Fruit fly (Drosophila melanogaster) whole organism, embryonic: ENCODE results near the gene CG42514.

Source experiments
- B-H1 ChIP-seq: fragments of 200-800 bp; sonication (Bioruptor generic); IDR thresholded peaks from 3 replicates; pipeline ENCODE4 v1.3.6; 2022; ENCODE audit warnings: missing biosample characterization, missing genetic modification characterization
- CG11247 ChIP-seq: fragments of 200-800 bp; sonication (Bioruptor generic); IDR thresholded peaks from 2 replicates; pipeline ENCODE4 v1.3.6; 2022; ENCODE audit warnings: missing biosample characterization, missing genetic modification characterization
- CG11504 ChIP-seq: fragments of 200-800 bp; sonication (Bioruptor generic); optimal IDR thresholded peaks from 3 replicates; lab custom pipeline; 2019; ENCODE audit warnings: missing biosample characterization, mild to moderate bottlenecking, missing genetic modification characterization, moderate library complexity
- CG13894 ChIP-seq: fragments of 200-800 bp; sonication (Bioruptor generic); optimal IDR thresholded peaks from 3 replicates; lab custom pipeline; 2018; ENCODE audit warnings: missing biosample characterization, mild to moderate bottlenecking, missing genetic modification characterization, moderate library complexity
- CG15479 ChIP-seq: fragments of 200-800 bp; sonication (Bioruptor generic); optimal IDR thresholded peaks from 3 replicates; lab custom pipeline; 2019; ENCODE audit warnings: missing biosample characterization, mild to moderate bottlenecking, missing genetic modification characterization, moderate library complexity
- CG1647 ChIP-seq: fragments of 200-800 bp; sonication (Bioruptor generic); optimal IDR thresholded peaks from 3 replicates; lab custom pipeline; 2016; ENCODE audit warnings: missing biosample characterization, missing genetic modification characterization
- CG18476 ChIP-seq: fragments of 200-800 bp; sonication (Bioruptor generic); optimal IDR thresholded peaks from 2 replicates; lab custom pipeline; 2016; ENCODE audit warnings: missing biosample characterization, mild to moderate bottlenecking, missing genetic modification characterization
- CG18599 ChIP-seq: fragments of 200-800 bp; sonication (Bioruptor generic); optimal IDR thresholded peaks from 3 replicates; lab custom pipeline; 2017; ENCODE audit warnings: missing biosample characterization, missing genetic modification characterization, mild to moderate bottlenecking, moderate library complexity, missing genetic modification reagents
- CG32532 ChIP-seq: fragments of 200-800 bp; sonication (Bioruptor generic); IDR thresholded peaks from 2 replicates; pipeline ENCODE4 v1.3.6; 2022; ENCODE audit warnings: missing biosample characterization, missing genetic modification characterization
- CG4617 ChIP-seq: fragments of 200-800 bp; sonication (Bioruptor generic); optimal IDR thresholded peaks from 3 replicates; lab custom pipeline; 2016; ENCODE audit warnings: missing biosample characterization, missing genetic modification characterization, borderline replicate concordance
- CG4707 ChIP-seq: fragments of 200-800 bp; sonication (Bioruptor generic); optimal IDR thresholded peaks from 2 replicates; lab custom pipeline; 2018; ENCODE audit warnings: missing biosample characterization, mild to moderate bottlenecking, missing genetic modification characterization, moderate library complexity
- CG5953 ChIP-seq: fragments of 200-800 bp; sonication (Bioruptor generic); IDR thresholded peaks from 2 replicates; pipeline ENCODE4 v1.3.6; 2022; ENCODE audit warnings: missing biosample characterization, missing genetic modification characterization
- CG7928 ChIP-seq: fragments of 200-800 bp; sonication (Bioruptor generic); optimal IDR thresholded peaks from 2 replicates; lab custom pipeline; 2017; ENCODE audit warnings: missing biosample characterization, mild to moderate bottlenecking, missing genetic modification characterization
- CG8290 ChIP-seq, 3 experiments: fragments of 200-800 bp; sonication (Bioruptor generic); optimal IDR thresholded peaks; 2 replicates each; lab custom pipeline; 2016 to 2019; ENCODE audit warnings: missing biosample characterization in 3 of 3, missing genetic modification characterization in 3 of 3, mild to moderate bottlenecking in 2 of 3, moderate library complexity in 1 of 3
- D ChIP-seq, 2 experiments: fragments of 200-800 bp in 1 of 2; fragments of >200 bp in 1 of 2; sonication (Bioruptor generic) in 1 of 2; optimal IDR thresholded peaks; 2 replicates in 1 of 2; 3 replicates in 1 of 2; lab custom pipeline; 2017; ENCODE audit warnings: mild to moderate bottlenecking in 1 of 2, missing biosample characterization in 1 of 2, missing genetic modification characterization in 1 of 2, missing genetic modification reagents in 1 of 2
- Drgx ChIP-seq: fragments of 200-800 bp; sonication (Bioruptor generic); IDR thresholded peaks from 2 replicates; pipeline ENCODE4 v1.3.6; 2022; ENCODE audit warnings: missing biosample characterization, missing genetic modification characterization
- Fer1 ChIP-seq: fragments of 200-800 bp; sonication (Bioruptor generic); optimal IDR thresholded peaks from 2 replicates; lab custom pipeline; 2017; ENCODE audit warnings: missing biosample characterization, mild to moderate bottlenecking, missing genetic modification characterization
- Hmr ChIP-seq: fragments of 200-800 bp; sonication (Bioruptor generic); optimal IDR thresholded peaks from 3 replicates; lab custom pipeline; 2017; ENCODE audit warnings: mild to moderate bottlenecking, missing biosample characterization, missing genetic modification reagents, missing genetic modification characterization
- Kr ChIP-seq: fragments of 200-800 bp; sonication (Bioruptor generic); optimal IDR thresholded peaks from 2 replicates; lab custom pipeline; 2017; ENCODE audit warnings: missing biosample characterization, mild to moderate bottlenecking, missing genetic modification characterization
- Mad ChIP-seq: fragments of 200-800 bp; sonication (Bioruptor generic); optimal IDR thresholded peaks from 2 replicates; lab custom pipeline; 2016; ENCODE audit warnings: missing biosample characterization, missing genetic modification characterization
- Myb ChIP-seq: fragments of 200-800 bp; sonication (Bioruptor generic); optimal IDR thresholded peaks from 2 replicates; lab custom pipeline; 2016; ENCODE audit warnings: missing biosample characterization, missing genetic modification characterization
- Stat92E ChIP-seq, 3 experiments: fragments of >200 bp in 2 of 3; fragments of 200-800 bp in 1 of 3; sonication (Bioruptor generic) in 1 of 3; optimal IDR thresholded peaks; 2 replicates each; lab custom pipeline; 2017 to 2019; ENCODE audit warnings: missing biosample characterization in 3 of 3, missing genetic modification characterization in 3 of 3, mild to moderate bottlenecking in 1 of 3, moderate library complexity in 1 of 3
- YL-1 ChIP-seq: fragments of 200-800 bp; sonication (Bioruptor generic); optimal IDR thresholded peaks from 3 replicates; lab custom pipeline; 2017; ENCODE audit warnings: missing biosample characterization, mild to moderate bottlenecking, missing genetic modification characterization
- bigmax ChIP-seq: fragments of 200-800 bp; sonication (Bioruptor generic); optimal IDR thresholded peaks from 2 replicates; lab custom pipeline; 2018; ENCODE audit warnings: missing biosample characterization, mild to moderate bottlenecking, missing genetic modification characterization
- bsh ChIP-seq, 2 experiments: fragments of 200-800 bp; sonication (Bioruptor generic); optimal IDR thresholded peaks; 2 replicates each; lab custom pipeline; 2017 to 2018; ENCODE audit warnings: mild to moderate bottlenecking in 2 of 2, missing biosample characterization in 2 of 2, missing genetic modification characterization in 2 of 2, moderate library complexity in 1 of 2
- btn ChIP-seq: fragments of 200-800 bp; sonication (Bioruptor generic); optimal IDR thresholded peaks from 2 replicates; lab custom pipeline; 2016; ENCODE audit warnings: missing biosample characterization, missing genetic modification characterization
- cad ChIP-seq: fragments of >200 bp; optimal IDR thresholded peaks from 2 replicates; lab custom pipeline; 2017; ENCODE audit warnings: missing biosample characterization, missing genetic modification characterization
- chif ChIP-seq, 2 experiments: fragments of 200-800 bp; sonication (Bioruptor generic); optimal IDR thresholded peaks; 3 replicates each; lab custom pipeline; 2016; ENCODE audit warnings: missing biosample characterization in 2 of 2, missing genetic modification characterization in 2 of 2
- dpn ChIP-seq, 2 experiments: fragments of 200-800 bp; sonication (Bioruptor generic); optimal IDR thresholded peaks; 3 replicates each; lab custom pipeline; 2016; ENCODE audit warnings: missing biosample characterization in 2 of 2, missing genetic modification characterization in 2 of 2
- gcm2 ChIP-seq: fragments of 200-800 bp; sonication (Bioruptor generic); optimal IDR thresholded peaks from 2 replicates; lab custom pipeline; 2016; ENCODE audit warnings: missing biosample characterization, missing genetic modification characterization
- gem ChIP-seq: fragments of 200-800 bp; sonication (Bioruptor generic); optimal IDR thresholded peaks from 2 replicates; lab custom pipeline; 2019; ENCODE audit warnings: missing biosample characterization, mild to moderate bottlenecking, missing genetic modification characterization, moderate library complexity
- gro ChIP-seq: fragments of 200-800 bp; sonication (Bioruptor generic); optimal IDR thresholded peaks from 2 replicates; lab custom pipeline; 2016; ENCODE audit warnings: missing biosample characterization, missing genetic modification characterization
- gsb ChIP-seq: fragments of 200-800 bp; sonication (Bioruptor generic); IDR thresholded peaks from 2 replicates; pipeline ENCODE4 v1.3.6; 2022; ENCODE audit warnings: missing biosample characterization, missing genetic modification characterization
- ham ChIP-seq: fragments of 200-800 bp; sonication (Bioruptor generic); IDR thresholded peaks from 2 replicates; pipeline ENCODE4 v1.3.6; 2022; ENCODE audit warnings: missing biosample characterization, missing genetic modification characterization
- jing ChIP-seq: fragments of 200-800 bp; sonication (Bioruptor generic); optimal IDR thresholded peaks from 2 replicates; lab custom pipeline; 2018; ENCODE audit warnings: missing biosample characterization, mild to moderate bottlenecking, missing genetic modification characterization
- lbe ChIP-seq: fragments of 200-800 bp; sonication (Bioruptor generic); optimal IDR thresholded peaks from 2 replicates; lab custom pipeline; 2016; ENCODE audit warnings: missing biosample characterization, mild to moderate bottlenecking, missing genetic modification characterization
- lmd ChIP-seq: fragments of 200-800 bp; sonication (Bioruptor generic); IDR thresholded peaks from 2 replicates; pipeline ENCODE4 v1.3.6; 2022; ENCODE audit warnings: missing biosample characterization, missing genetic modification characterization
- nerfin-1 ChIP-seq: fragments of 200-800 bp; sonication (Bioruptor generic); optimal IDR thresholded peaks from 3 replicates; lab custom pipeline; 2019; ENCODE audit warnings: missing biosample characterization, mild to moderate bottlenecking, missing genetic modification characterization, moderate library complexity
- nmo ChIP-seq: fragments of 200-800 bp; sonication (Bioruptor generic); optimal IDR thresholded peaks from 2 replicates; lab custom pipeline; 2018; ENCODE audit warnings: missing biosample characterization, mild to moderate bottlenecking, missing genetic modification characterization, moderate library complexity
- p53 ChIP-seq: fragments of 200-800 bp; sonication (Bioruptor generic); optimal IDR thresholded peaks from 2 replicates; lab custom pipeline; 2016; ENCODE audit warnings: missing biosample characterization, missing genetic modification characterization
- pb ChIP-seq: fragments of 200-800 bp; sonication (Bioruptor generic); optimal IDR thresholded peaks from 3 replicates; lab custom pipeline; 2016; ENCODE audit warnings: missing biosample characterization, missing genetic modification characterization
- prd ChIP-seq, 3 experiments: fragments of >200 bp in 2 of 3; fragments of 200-800 bp in 1 of 3; sonication (Bioruptor generic) in 1 of 3; optimal IDR thresholded peaks in 2 of 3; IDR thresholded peaks in 1 of 3; 2 replicates in 2 of 3; 3 replicates in 1 of 3; pipeline versions ENCODE4 v1.3.6 to Lab custom; 2017 to 2022; ENCODE audit warnings: missing biosample characterization in 1 of 3, missing genetic modification characterization in 1 of 3
- pros ChIP-seq: fragments of 200-800 bp; sonication (Bioruptor generic); optimal IDR thresholded peaks from 3 replicates; lab custom pipeline; 2019; ENCODE audit warnings: missing biosample characterization, mild to moderate bottlenecking, missing genetic modification characterization, moderate library complexity
- row ChIP-seq: fragments of 200-800 bp; sonication (Bioruptor generic); IDR thresholded peaks from 3 replicates; pipeline ENCODE4 v1.3.6; 2022; ENCODE audit warnings: missing biosample characterization, missing genetic modification characterization
- sens ChIP-seq: fragments of 200-800 bp; sonication (Bioruptor generic); peaks from one replicate; lab custom pipeline; 2016; ENCODE audit warnings: missing biosample characterization, missing genetic modification characterization
- sr ChIP-seq: fragments of 200-800 bp; sonication (Bioruptor generic); IDR thresholded peaks from 3 replicates; pipeline ENCODE4 v1.3.6; 2022; ENCODE audit warnings: missing biosample characterization, missing genetic modification characterization
- tll ChIP-seq, 2 experiments: fragments of 200-800 bp in 1 of 2; fragments of >200 bp in 1 of 2; sonication (Bioruptor generic) in 1 of 2; optimal IDR thresholded peaks; 2 replicates each; lab custom pipeline; 2017 to 2019; ENCODE audit warnings: missing biosample characterization in 2 of 2, missing genetic modification characterization in 2 of 2, mild to moderate bottlenecking in 1 of 2, moderate library complexity in 1 of 2
- unc-4 ChIP-seq: fragments of 200-800 bp; sonication (Bioruptor generic); IDR thresholded peaks from 2 replicates; pipeline ENCODE4 v1.3.6; 2022; ENCODE audit warnings: missing biosample characterization, missing genetic modification characterization; ENCODE audit not compliant: partially characterized antibody
- zen ChIP-seq: fragments of 200-800 bp; sonication (Bioruptor generic); optimal IDR thresholded peaks from 3 replicates; lab custom pipeline; 2018; ENCODE audit warnings: missing biosample characterization, mild to moderate bottlenecking, missing genetic modification characterization, moderate library complexity

Gene CG42514

dm6 chr3L:16491006-16491605 is 4.9 kb downstream of the CG42514 start:
- peak; percentile 41 for TF ChIP-seq cad (GFP tag; lab: Kevin White, UChicago)
- no peak for TF ChIP-seq CG13894 (tag; lab: Kevin White, UChicago)
- no peak for TF ChIP-seq p53 (GFP tag; lab: Kevin White, UChicago)
- TF ChIP-seq B-H1 (GFP tag; lab: Robert Waterston, UW) = no peak
- no peak for TF ChIP-seq gcm2
- no peak for TF ChIP-seq Hmr
- no peak for TF ChIP-seq CG5953
- TF ChIP-seq CG32532 (GFP tag; lab: Robert Waterston, UW) = no peak
- peak; percentile 97 for TF ChIP-seq D (optimal IDR thresholded peaks at IDR 0.05; lab: Kevin White, UChicago)
- TF ChIP-seq D (GFP tag; optimal IDR thresholded peaks at IDR 0.05; lab: Kevin White, UChicago) = no peak
- TF ChIP-seq CG15479 (GFP tag; lab: Kevin White, UChicago) = peak; percentile 35
- peak; percentile 97 for TF ChIP-seq zen (tag; lab: Kevin White, UChicago)
- no peak for TF ChIP-seq gro (GFP tag; lab: Kevin White, UChicago)
- no peak for TF ChIP-seq gsb (GFP tag; lab: Robert Waterston, UW)
- no peak for TF ChIP-seq CG11504 (tag; lab: Kevin White, UChicago)
- TF ChIP-seq unc-4 (GFP tag; lab: Robert Waterston, UW) = no peak
- peak in 1 of 3 experiments; percentile 43 for TF ChIP-seq Stat92E (GFP tag; optimal IDR thresholded peaks at IDR 0.05; lab: Kevin White, UChicago)
- TF ChIP-seq bigmax (GFP tag; lab: Kevin White, UChicago) = no peak
- no peak for TF ChIP-seq YL-1 (GFP tag; lab: Kevin White, UChicago)
- no peak for TF ChIP-seq lbe (GFP tag; lab: Kevin White, UChicago)
- TF ChIP-seq CG7928 (GFP tag; lab: Kevin White, UChicago) = no peak
- TF ChIP-seq jing (GFP tag; lab: Kevin White, UChicago) = no peak
- no peak for TF ChIP-seq btn (GFP tag; lab: Kevin White, UChicago)
- TF ChIP-seq dpn (GFP tag; optimal IDR thresholded peaks at IDR 0.05; lab: Kevin White, UChicago) = no peak
- TF ChIP-seq CG8290 (GFP tag; optimal IDR thresholded peaks at IDR 0.05; lab: Kevin White, UChicago) = no peak
- TF ChIP-seq CG8290 (tag; optimal IDR thresholded peaks at IDR 0.05; lab: Kevin White, UChicago) = no peak
- TF ChIP-seq sr (GFP tag; lab: Robert Waterston, UW) = no peak
- TF ChIP-seq tll (GFP tag; optimal IDR thresholded peaks at IDR 0.05; lab: Kevin White, UChicago) = peak in 1 of 2 experiments; percentile 87
- TF ChIP-seq Myb (GFP tag; lab: Kevin White, UChicago) = no peak
- peak; percentile 34 for TF ChIP-seq sens (GFP tag; lab: Kevin White, UChicago)
- TF ChIP-seq Drgx (GFP tag; lab: Robert Waterston, UW) = no peak
- peak; percentile 17 for TF ChIP-seq pros (GFP tag; lab: Kevin White, UChicago)
- no peak for TF ChIP-seq nmo
- no peak for TF ChIP-seq nerfin-1
- TF ChIP-seq CG4617 (GFP tag; lab: Kevin White, UChicago) = no peak
- no peak for TF ChIP-seq pb
- peak; percentile 56 for TF ChIP-seq Kr (GFP tag; lab: Kevin White, UChicago)
- no peak for TF ChIP-seq CG18599
- no peak for TF ChIP-seq Fer1 (GFP tag; lab: Kevin White, UChicago)
- no peak for TF ChIP-seq Mad (GFP tag; lab: Kevin White, UChicago)

- TF ChIP-seq lmd (0 out of 2 replicates have a peak, but pooled peaks have one; percentile 5), CG1647 (no peak), Drgx (GFP tag; lab: Robert Waterston, UW) (0 out of 2 replicates have a peak, but pooled peaks have one; percentile 16), CG4707 (no peak), chif (GFP tag; optimal IDR thresholded peaks at IDR 0.05; lab: Kevin White, UChicago) (no peak), row (GFP tag; lab: Robert Waterston, UW) (peak; percentile 17; the same call in 1 of the 3 replicates), gem (tag; lab: Kevin White, UChicago) (peak; percentile 17), prd (optimal IDR thresholded peaks at IDR 0.05; lab: Kevin White, UChicago) (no peak), prd (GFP tag; IDR thresholded peaks at IDR 0.05; lab: Robert Waterston, UW) (peak; percentile 47; the same call in 1 of the 3 replicates), CG11247 (GFP tag; lab: Robert Waterston, UW) (no peak; the same call in 1 of the 2 replicates), ham (no peak), CG18476 (GFP tag; lab: Kevin White, UChicago) (no peak), lbe (GFP tag; lab: Kevin White, UChicago) (peak; percentile 79), bsh (GFP tag; optimal IDR thresholded peaks at IDR 0.05; lab: Kevin White, UChicago) (peak in 1 of 2 experiments; percentile 59)
Measured at dm6 chr3L:16490583-16490880, 5.5 kb downstream of the CG42514 start.
